Fruit fly (Drosophila melanogaster): ENCODE measurements around the gene ScsbetaA.
A peak's percentile ranks its signal among the peaks of the same experiment; 100 is the strongest.

ScsbetaA gene

DNA sequence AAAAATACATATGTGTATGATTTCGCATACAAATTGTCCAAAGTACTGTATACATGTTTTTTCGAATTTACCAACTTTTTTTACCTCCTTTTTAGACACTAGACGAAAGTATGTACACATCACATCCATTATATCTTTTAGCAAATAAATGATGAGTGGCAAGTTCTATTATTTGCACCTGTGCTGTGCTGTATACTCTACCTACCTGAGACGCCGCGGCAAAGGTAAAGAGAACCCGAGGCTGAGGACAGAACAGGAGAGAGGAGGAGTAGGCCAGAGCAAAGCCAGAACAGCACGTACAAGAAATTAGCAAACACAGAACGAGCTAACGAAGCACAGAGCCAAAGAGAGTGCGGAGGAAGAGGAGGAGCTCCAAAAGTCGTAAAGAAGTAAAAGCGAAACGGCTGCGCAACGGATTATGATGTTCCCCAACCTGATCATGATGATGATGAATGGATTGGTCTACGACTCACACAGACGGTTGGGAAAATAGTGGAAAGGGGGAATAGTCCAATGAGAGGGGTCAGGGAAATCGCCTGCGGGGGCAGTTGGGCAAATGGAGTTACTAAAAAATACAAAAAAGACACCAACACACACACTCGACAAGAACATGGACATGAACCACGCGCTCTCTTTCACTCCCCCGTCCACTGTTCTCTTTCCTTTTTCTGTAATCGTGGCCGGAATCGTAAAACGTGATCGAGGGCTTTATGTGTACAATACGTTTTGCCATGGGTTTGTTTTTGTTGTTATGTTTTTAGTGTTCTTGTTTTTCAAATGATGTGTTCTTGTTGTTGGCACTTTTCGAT is 10.5 kb upstream of the ScsbetaA start (continued):
- TF ChIP-seq shn (GFP tag; optimal IDR thresholded peaks at IDR 0.05) (peak; percentile 54), bab2 (GFP tag; optimal IDR thresholded peaks at IDR 0.05) (peak; percentile 61), Dll (GFP tag; IDR thresholded peaks at IDR 0.05; ENCODE audit: partially characterized antibody) (0 out of 4 replicates have a peak, but pooled peaks have one; percentile 8), jing (GFP tag; optimal IDR thresholded peaks at IDR 0.05) (peak; percentile 65), inv (GFP tag; IDR thresholded peaks at IDR 0.05; ENCODE audit: partially characterized antibody) (no peak), ranshi (GFP tag; IDR thresholded peaks at IDR 0.05) (peak; percentile 60), ap (GFP tag; IDR thresholded peaks at IDR 0.05) (0 out of 2 replicates have a peak, but pooled peaks have one; percentile 24), kay (GFP tag; optimal IDR thresholded peaks at IDR 0.05) (peak; percentile 27), HHEX (GFP tag; optimal IDR thresholded peaks at IDR 0.05) (peak; percentile 60), luna (GFP tag; optimal IDR thresholded peaks at IDR 0.05) (no peak), stwl (tag; optimal IDR thresholded peaks at IDR 0.05) (peak; percentile 52), Bteb2 (GFP tag; optimal IDR thresholded peaks at IDR 0.05) (peak; percentile 46), CG8944 (GFP tag; optimal IDR thresholded peaks at IDR 0.05) (peak; percentile 31), sug (tag; optimal IDR thresholded peaks at IDR 0.05) (peak; percentile 9), Fer2 (tag; optimal IDR thresholded peaks at IDR 0.05) (peak; percentile 8), CG12659 (GFP tag; optimal IDR thresholded peaks at IDR 0.05) (peak; percentile 62), org-1 (GFP tag; optimal IDR thresholded peaks at IDR 0.05) (peak; percentile 69), Aef1 (GFP tag; IDR thresholded peaks at IDR 0.05) (no peak), CG10274 (GFP tag; optimal IDR thresholded peaks at IDR 0.05) (peak; percentile 69), Dip2 (GFP tag; IDR thresholded peaks at IDR 0.05) (no peak), CG31388 (GFP tag; optimal IDR thresholded peaks at IDR 0.05) (peak; percentile 8), mam (GFP tag; optimal IDR thresholded peaks at IDR 0.05) (peak; percentile 44), cwo (GFP tag; optimal IDR thresholded peaks at IDR 0.05) (peak; percentile 59), tna (GFP tag; IDR thresholded peaks at IDR 0.05; ENCODE audit: partially characterized antibody) (no peak), az2 (GFP tag; optimal IDR thresholded peaks at IDR 0.05) (peak; percentile 74), Hr78 (GFP tag; optimal IDR thresholded peaks at IDR 0.05) (peak in 1 of 2 experiments; percentile 18), CG7556 (GFP tag; optimal IDR thresholded peaks at IDR 0.05) (peak; percentile 76), CG18476 (GFP tag; optimal IDR thresholded peaks at IDR 0.05) (peak; percentile 41), lmd (GFP tag; IDR thresholded peaks at IDR 0.05) (peak; percentile 76), Oaz (GFP tag; IDR thresholded peaks at IDR 0.05) (no peak), CG30403 (GFP tag; optimal IDR thresholded peaks at IDR 0.05) (peak; percentile 76), CG18619 (GFP tag; optimal IDR thresholded peaks at IDR 0.05) (peak; percentile 53), twi (tag; optimal IDR thresholded peaks at IDR 0.05) (peak; percentile 67), esg (GFP tag; conservative IDR thresholded peaks at IDR 0.05) (peak; percentile 38; the same call in 1 of the 2 replicates), CG7963 (GFP tag; IDR thresholded peaks at IDR 0.05; ENCODE audit: partially characterized antibody) (no peak), vnd (GFP tag; IDR thresholded peaks at IDR 0.05; ENCODE audit: partially characterized antibody) (no peak), lab (GFP tag; optimal IDR thresholded peaks at IDR 0.05) (peak; percentile 83), repo (GFP tag; optimal IDR thresholded peaks at IDR 0.05) (peak; percentile 39), p53 (GFP tag; optimal IDR thresholded peaks at IDR 0.05) (no peak), CG10543 (GFP tag; optimal IDR thresholded peaks at IDR 0.05) (no peak), Tbp (GFP tag; optimal IDR thresholded peaks at IDR 0.05) (no peak), CG7987 (GFP tag; optimal IDR thresholded peaks at IDR 0.05) (no peak), CG12391 (tag; optimal IDR thresholded peaks at IDR 0.05) (peak; percentile 83), pb (GFP tag; optimal IDR thresholded peaks at IDR 0.05) (peak; percentile 42), CG15514 (GFP tag; optimal IDR thresholded peaks at IDR 0.05) (peak; percentile 48), salm (tag; optimal IDR thresholded peaks at IDR 0.05) (peak; percentile 60), Asciz (GFP tag; optimal IDR thresholded peaks at IDR 0.05) (peak; percentile 86), knrl (GFP tag; IDR thresholded peaks at IDR 0.05; ENCODE audit: partially characterized antibody) (no peak)
